Worm (Caenorhabditis elegans) whole organism, late embryonic: ENCODE measurements around the gene fmo-1.

ENCODE experiments used
- C08G9.2 ChIP-seq: sonication (generic microtip); optimal IDR thresholded peaks from 2 replicates; lab custom pipeline; 2016; ENCODE audit warnings: mild to moderate bottlenecking, missing genetic modification characterization, moderate library complexity, missing compliant biosample characterization
- C38D4.7 ChIP-seq: fragments of 200-800 bp; sonication (Bioruptor generic); optimal IDR thresholded peaks from 2 replicates; lab custom pipeline; 2018; ENCODE audit warnings: mild to moderate bottlenecking, missing genetic modification characterization, moderate library complexity, missing compliant biosample characterization
- K02D7.2 ChIP-seq: sonication (generic microtip); optimal IDR thresholded peaks from 2 replicates; lab custom pipeline; 2017; ENCODE audit warnings: mild to moderate bottlenecking, missing genetic modification characterization, missing compliant biosample characterization
- K09A11.1 ChIP-seq: sonication (generic microtip); optimal IDR thresholded peaks from 2 replicates; lab custom pipeline; 2017; ENCODE audit warnings: antibody characterized with exemption, mild to moderate bottlenecking, missing genetic modification characterization, missing compliant biosample characterization; ENCODE audit not compliant: insufficient read depth
- Y22D7AL.16 ChIP-seq: sonication (generic microtip); optimal IDR thresholded peaks from 2 replicates; lab custom pipeline; 2016; ENCODE audit warnings: missing genetic modification characterization, missing compliant biosample characterization
- ama-1 ChIP-seq: fragments of 150-350 bp; optimal IDR thresholded peaks from 2 replicates; lab custom pipeline; 2014
- ceh-19 ChIP-seq: fragments of 200-800 bp; sonication (Bioruptor generic); optimal IDR thresholded peaks from 2 replicates; lab custom pipeline; 2018; ENCODE audit warnings: mild to moderate bottlenecking, missing genetic modification characterization, missing compliant biosample characterization
- ceh-2 ChIP-seq: sonication (generic microtip); optimal IDR thresholded peaks from 2 replicates; lab custom pipeline; 2016; ENCODE audit warnings: missing genotype, missing genetic modification characterization, missing compliant biosample characterization
- ceh-31 ChIP-seq: sonication (generic microtip); optimal IDR thresholded peaks from 2 replicates; lab custom pipeline; 2016; ENCODE audit warnings: missing genetic modification characterization, missing compliant biosample characterization
- ceh-34 ChIP-seq: sonication (generic microtip); optimal IDR thresholded peaks from 2 replicates; lab custom pipeline; 2016; ENCODE audit warnings: mild to moderate bottlenecking, missing genetic modification characterization, missing compliant biosample characterization
- ceh-6 ChIP-seq: fragments of 200-800 bp; sonication (Bioruptor generic); optimal IDR thresholded peaks from 2 replicates; lab custom pipeline; 2018; ENCODE audit warnings: mild to moderate bottlenecking, missing genetic modification characterization, missing compliant biosample characterization
- ceh-9 ChIP-seq: sonication (generic microtip); optimal IDR thresholded peaks from 2 replicates; lab custom pipeline; 2016; ENCODE audit warnings: mild to moderate bottlenecking, missing genetic modification characterization, inconsistent platforms, missing compliant biosample characterization
- che-1 ChIP-seq: sonication (generic microtip); optimal IDR thresholded peaks from 2 replicates; lab custom pipeline; 2016; ENCODE audit warnings: mild to moderate bottlenecking, missing genetic modification characterization, missing compliant biosample characterization
- dmd-4 ChIP-seq: sonication (generic microtip); optimal IDR thresholded peaks from 2 replicates; lab custom pipeline; 2016; ENCODE audit warnings: borderline replicate concordance, missing genetic modification characterization, missing compliant biosample characterization
- elt-2 ChIP-seq: sonication (generic microtip); optimal IDR thresholded peaks from 2 replicates; lab custom pipeline; 2016; ENCODE audit warnings: missing genetic modification reagents, missing genetic modification characterization, missing compliant biosample characterization
- ets-4 ChIP-seq: sonication (generic microtip); optimal IDR thresholded peaks from 2 replicates; lab custom pipeline; 2016; ENCODE audit warnings: missing genetic modification characterization, missing compliant biosample characterization
- eyg-1 ChIP-seq: sonication (generic microtip); optimal IDR thresholded peaks from 2 replicates; lab custom pipeline; 2016; ENCODE audit warnings: missing genotype, missing genetic modification characterization, missing compliant biosample characterization
- fax-1 ChIP-seq: sonication (generic microtip); optimal IDR thresholded peaks from 2 replicates; lab custom pipeline; 2016; ENCODE audit warnings: missing genotype, missing genetic modification characterization, missing compliant biosample characterization
- fkh-10 ChIP-seq: fragments of 150-350 bp; optimal IDR thresholded peaks from 2 replicates; lab custom pipeline; 2014; ENCODE audit warnings: missing biosample characterization, missing genetic modification reagents, missing genetic modification characterization
- gmeb-2 ChIP-seq: sonication (generic microtip); optimal IDR thresholded peaks from 2 replicates; lab custom pipeline; 2016; ENCODE audit warnings: missing genetic modification characterization, inconsistent platforms, missing compliant biosample characterization
- hlh-15 ChIP-seq: sonication (generic microtip); optimal IDR thresholded peaks from 2 replicates; lab custom pipeline; 2016; ENCODE audit warnings: missing genetic modification characterization, missing compliant biosample characterization
- hlh-30 ChIP-seq: sonication (generic microtip); optimal IDR thresholded peaks from 2 replicates; lab custom pipeline; 2017; ENCODE audit warnings: antibody characterized with exemption, missing genetic modification characterization, missing compliant biosample characterization; ENCODE audit not compliant: insufficient read depth
- hlh-6 ChIP-seq: sonication (generic microtip); optimal IDR thresholded peaks from 2 replicates; lab custom pipeline; 2016; ENCODE audit warnings: missing genotype, missing genetic modification characterization, missing compliant biosample characterization
- hlh-8 ChIP-seq: sonication (generic microtip); optimal IDR thresholded peaks from 2 replicates; lab custom pipeline; 2016; ENCODE audit warnings: missing genotype, missing genetic modification characterization, missing compliant biosample characterization
- lin-11 ChIP-seq: fragments of 200-800 bp; sonication (Bioruptor generic); optimal IDR thresholded peaks from 2 replicates; lab custom pipeline; 2018; ENCODE audit warnings: mild to moderate bottlenecking, missing genetic modification characterization, missing compliant biosample characterization
- nhr-11 ChIP-seq: fragments of 150-350 bp; optimal IDR thresholded peaks from 2 replicates; lab custom pipeline; 2014; ENCODE audit warnings: missing biosample characterization, missing genetic modification characterization
- nhr-232 ChIP-seq: sonication (generic microtip); optimal IDR thresholded peaks from 2 replicates; lab custom pipeline; 2016; ENCODE audit warnings: missing genetic modification characterization, missing compliant biosample characterization
- npax-4 ChIP-seq: sonication (generic microtip); optimal IDR thresholded peaks from 2 replicates; lab custom pipeline; 2016; ENCODE audit warnings: missing genetic modification characterization, missing compliant biosample characterization
- pha-4 ChIP-seq: fragments of 150-350 bp; optimal IDR thresholded peaks from 2 replicates; lab custom pipeline; 2018; ENCODE audit warnings: missing biosample characterization, missing genetic modification reagents, missing genetic modification characterization
- pros-1 ChIP-seq: fragments of 150-350 bp; optimal IDR thresholded peaks from 2 replicates; lab custom pipeline; 2014; ENCODE audit warnings: missing biosample characterization, missing genetic modification reagents, missing genetic modification characterization
- ref-2 ChIP-seq: sonication (generic microtip); optimal IDR thresholded peaks from 2 replicates; lab custom pipeline; 2016; ENCODE audit warnings: missing genetic modification characterization, missing compliant biosample characterization
- sox-2 ChIP-seq: fragments of 200-800 bp; sonication (Bioruptor generic); IDR thresholded peaks from 2 replicates; pipeline ENCODE4 v1.3.6; 2022; ENCODE audit warnings: missing genetic modification reagents, missing genetic modification characterization, missing compliant biosample characterization
- sox-4 ChIP-seq: sonication (generic microtip); optimal IDR thresholded peaks from 2 replicates; lab custom pipeline; 2017; ENCODE audit warnings: mild to moderate bottlenecking, missing genetic modification characterization, inconsistent platforms, missing compliant biosample characterization
- syd-9 ChIP-seq: sonication (generic microtip); optimal IDR thresholded peaks from 2 replicates; lab custom pipeline; 2016; ENCODE audit warnings: mild to moderate bottlenecking, missing genetic modification characterization, moderate library complexity, missing compliant biosample characterization
- tbx-7 ChIP-seq: sonication (generic microtip); optimal IDR thresholded peaks from 2 replicates; lab custom pipeline; 2016; ENCODE audit warnings: missing genotype, missing genetic modification characterization, missing compliant biosample characterization
- ttx-3 ChIP-seq: sonication (generic microtip); optimal IDR thresholded peaks from 2 replicates; lab custom pipeline; 2016; ENCODE audit warnings: missing genetic modification reagents, missing genetic modification characterization, missing compliant biosample characterization
- unc-3 ChIP-seq, 2 experiments: fragments of 200-800 bp in 1 of 2; sonication (Bioruptor generic) in 1 of 2; sonication (generic microtip) in 1 of 2; conservative IDR thresholded peaks in 1 of 2; optimal IDR thresholded peaks in 1 of 2; 2 replicates each; pipeline versions ENCODE4 v1.3.6 to Lab custom; 2016 to 2022; ENCODE audit warnings: missing compliant biosample characterization in 2 of 2, missing genetic modification characterization in 2 of 2, missing genetic modification reagents in 1 of 2
- zip-5 ChIP-seq: sonication (generic microtip); optimal IDR thresholded peaks from 2 replicates; lab custom pipeline; 2016; ENCODE audit warnings: missing genetic modification characterization, missing compliant biosample characterization
- ztf-16 ChIP-seq: sonication (generic microtip); optimal IDR thresholded peaks from 2 replicates; lab custom pipeline; 2017; ENCODE audit warnings: missing genetic modification characterization, missing compliant biosample characterization

Gene fmo-1

DNA sequence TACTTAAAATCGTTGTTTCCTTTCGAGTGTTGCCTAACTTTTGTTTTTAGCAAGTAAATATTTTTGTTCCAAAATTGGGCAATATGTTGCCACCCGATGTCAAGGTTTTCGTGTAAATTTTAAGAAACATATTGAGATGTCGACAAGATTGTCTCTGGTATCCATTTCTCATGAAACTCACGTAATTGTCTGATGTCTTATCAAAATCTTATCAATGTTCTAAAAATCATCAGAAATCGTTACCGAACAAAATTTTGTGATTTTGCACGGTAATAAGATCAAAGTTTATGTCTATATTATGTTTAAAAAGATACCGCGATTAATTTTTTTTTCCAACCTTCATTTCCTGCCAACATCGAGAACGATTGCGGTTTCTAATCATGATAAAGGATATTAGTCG is 37.3 kb downstream of the fmo-1 start:
- no peak for TF ChIP-seq hlh-30 (tag; lab: Kevin White, UChicago)
- TF ChIP-seq ceh-19 = no peak
- no peak for TF ChIP-seq K02D7.2
- TF ChIP-seq lin-11 (tag; lab: Kevin White, UChicago) = no peak
- no peak for TF ChIP-seq pros-1

DNA sequence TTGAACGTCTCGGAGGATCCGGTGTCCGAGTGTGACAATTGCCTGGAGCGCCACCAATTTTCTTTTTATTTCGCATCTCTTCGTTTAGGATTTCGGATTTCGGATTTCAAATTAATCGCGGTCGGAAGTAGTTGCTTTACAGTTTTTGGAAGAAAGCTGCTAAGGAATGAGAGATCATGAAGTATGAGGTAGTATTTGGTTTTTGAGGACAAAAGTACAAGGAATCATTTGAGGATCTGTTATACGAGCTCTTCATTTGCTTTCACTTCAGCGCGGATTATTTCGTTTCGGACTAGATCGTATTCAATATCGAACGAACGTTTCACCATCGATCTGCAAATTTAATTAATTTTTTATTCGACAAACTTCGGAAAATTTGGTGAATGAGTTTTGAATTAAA is 38.0 kb downstream of the fmo-1 start, which contains the start of gene R102.11:
R102.11 (minus strand) TSS at position 101 of the 400 bp plus-strand sequence.
- TF ChIP-seq ceh-2 (tag; lab: Kevin White, UChicago) = no peak
- no peak for TF ChIP-seq hlh-15
- TF ChIP-seq hlh-8 (tag; lab: Kevin White, UChicago) = no peak
- TF ChIP-seq fax-1 (tag; lab: Kevin White, UChicago) = no peak
- TF ChIP-seq, all 69 proteins: peak for 0

- TF ChIP-seq npax-4 (tag; lab: Kevin White, UChicago) (no peak), gmeb-2 (no peak), eyg-1 (tag; lab: Kevin White, UChicago) (no peak), ref-2 (tag; lab: Kevin White, UChicago) (no peak), syd-9 (tag; lab: Kevin White, UChicago) (no peak), sox-4 (tag; lab: Kevin White, UChicago) (no peak), K09A11.1 (tag; lab: Kevin White, UChicago) (no peak), pha-4 (tag; lab: Kevin White, UChicago) (no peak), pros-1 (no peak), ceh-9 (tag; lab: Kevin White, UChicago) (no peak), ceh-6 (GFP tag; lab: Kevin White, UChicago) (no peak), sox-2 (GFP tag; lab: Robert Waterston, UW) (no peak)
Observed at ce11 chrIV:10701866-10702458, 40.3 kb downstream of the fmo-1 start.

DNA sequence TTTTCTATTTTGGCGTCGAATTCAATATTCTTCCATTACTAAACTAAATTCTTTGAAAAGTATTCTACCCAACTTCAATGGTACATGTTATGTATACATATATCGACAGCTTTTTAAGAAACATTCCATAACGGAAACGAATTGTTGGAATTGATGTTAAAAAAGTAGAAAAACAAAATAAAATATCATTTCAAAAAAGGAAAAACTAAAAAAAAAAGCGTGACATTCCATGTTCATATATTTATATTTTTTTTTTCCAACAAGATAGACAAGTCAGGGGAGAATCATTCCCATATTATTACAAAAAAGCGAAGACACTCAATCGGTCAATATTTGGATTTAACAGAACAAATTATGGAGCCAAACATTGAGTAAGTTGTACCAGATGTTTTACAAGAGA is 43.5 kb downstream of the fmo-1 start, which contains the start of gene R102.10:
R102.10 (plus strand) TSS at position 301 of the 400 bp plus-strand sequence.
- TF ChIP-seq ceh-19 = no peak
- TF ChIP-seq tbx-7 (tag; lab: Kevin White, UChicago) = no peak
- no peak for TF ChIP-seq hlh-6
- TF ChIP-seq elt-2 (tag; lab: Kevin White, UChicago) = no peak
- TF ChIP-seq K09A11.1 (tag; lab: Kevin White, UChicago) = no peak
- TF ChIP-seq C08G9.2 (tag; lab: Kevin White, UChicago) = no peak
- no peak for TF ChIP-seq ceh-34 (tag; lab: Kevin White, UChicago)
- TF ChIP-seq ttx-3 (tag; lab: Kevin White, UChicago) = no peak
- TF ChIP-seq ceh-31 (tag; lab: Kevin White, UChicago) = no peak
- no peak for TF ChIP-seq dmd-4
- no peak for TF ChIP-seq nhr-11 (tag; lab: Kevin White, UChicago)

DNA sequence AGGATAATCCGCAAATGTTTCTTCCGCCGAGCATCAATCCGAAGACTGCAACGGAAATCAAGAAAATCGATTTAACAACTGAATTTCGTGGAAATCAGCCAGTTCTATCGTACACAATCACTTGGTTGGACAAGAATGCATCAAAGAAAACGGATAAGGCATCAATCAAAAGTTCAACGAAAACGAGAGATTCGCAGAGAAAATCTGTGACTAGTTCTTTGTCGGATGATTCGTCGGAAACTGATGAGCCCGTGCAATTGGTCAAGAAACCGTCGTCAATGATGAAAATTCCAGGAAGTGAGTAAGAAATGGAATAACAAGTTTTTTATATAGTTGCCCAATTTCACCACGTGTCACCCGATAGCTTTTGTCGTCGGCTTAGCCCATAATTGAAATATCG is 44.4 kb downstream of the fmo-1 start, which contains the start of gene R102.6:
R102.6 (minus strand) TSS at position 101 of the 400 bp plus-strand sequence.
- TF ChIP-seq Y22D7AL.16 (no peak), npax-4 (tag; lab: Kevin White, UChicago) (no peak), hlh-8 (tag; lab: Kevin White, UChicago) (no peak), syd-9 (tag; lab: Kevin White, UChicago) (no peak), ets-4 (tag; lab: Kevin White, UChicago) (no peak), ama-1 (lab: Kevin White, UChicago) (no peak), hlh-6 (no peak), unc-3 (GFP tag; conservative IDR thresholded peaks at IDR 0.05; lab: Robert Waterston, UW) (no peak), unc-3 (tag; optimal IDR thresholded peaks at IDR 0.05; lab: Kevin White, UChicago) (no peak), ztf-16 (no peak), che-1 (tag; lab: Kevin White, UChicago) (no peak), zip-5 (tag; lab: Kevin White, UChicago) (no peak), nhr-232 (tag; lab: Kevin White, UChicago) (no peak), fkh-10 (GFP tag; lab: Kevin White, UChicago) (no peak), C38D4.7 (GFP tag; lab: Kevin White, UChicago) (no peak), ceh-19 (no peak)
